Worm (Caenorhabditis elegans) whole organism, mixed stage, embryonic: ENCODE data around the gene igdb-2.

ENCODE experiments used
- lsy-2 ChIP-seq: fragments of 150-350 bp; optimal IDR thresholded peaks from 2 replicates; lab custom pipeline; 2014; ENCODE audit warnings: missing biosample characterization, missing genetic modification characterization
- snpc-4 ChIP-seq: fragments of 150-350 bp; optimal IDR thresholded peaks from 2 replicates; lab custom pipeline; 2014; ENCODE audit warnings: missing biosample characterization, missing genetic modification characterization
- sptf-1 ChIP-seq: sonication (generic microtip); optimal IDR thresholded peaks from 2 replicates; lab custom pipeline; 2017; ENCODE audit warnings: mild to moderate bottlenecking, missing genetic modification characterization, moderate library complexity, missing compliant biosample characterization

DNA sequence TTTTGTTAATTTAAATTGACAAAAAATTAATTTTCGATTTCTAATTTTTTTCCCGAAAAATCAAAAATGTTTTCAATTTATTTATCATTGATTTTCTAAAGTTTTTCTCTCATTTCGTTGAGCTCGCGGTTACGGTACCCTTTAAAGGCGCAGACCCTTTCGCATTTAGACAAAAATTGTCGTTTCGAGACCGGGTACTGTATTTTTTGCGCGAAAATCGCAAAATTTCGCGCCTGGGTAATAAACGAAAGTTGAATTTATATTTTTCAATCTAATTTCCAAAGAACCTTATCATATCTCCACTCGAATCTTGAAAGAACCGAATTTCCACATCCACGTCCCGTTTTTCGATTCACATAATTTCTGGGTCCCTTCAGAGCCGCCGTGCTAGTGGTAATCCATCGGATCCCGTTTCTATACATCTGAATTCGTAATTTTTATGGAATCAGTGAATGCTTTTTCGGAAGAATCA is 23.0 kb upstream of the igdb-2 start, which contains the start of gene C25G4.3:
- no peak for TF ChIP-seq sptf-1
- TF ChIP-seq snpc-4 (tag; lab: Kevin White, UChicago), result no peak
- TF ChIP-seq lsy-2 (tag; lab: Kevin White, UChicago), result no peak
